Fruit fly (Drosophila melanogaster) whole organism, prepupa: ENCODE measurements around the gene ArfGAP1.
A peak's percentile ranks its signal among the peaks of the same experiment; 100 is the strongest.

Experiments used
- Blimp-1 ChIP-seq: fragments of 200-800 bp; sonication (Bioruptor generic); optimal IDR thresholded peaks from 3 replicates; lab custom pipeline; 2017; ENCODE audit warnings: missing biosample characterization, missing genetic modification characterization, mild to moderate bottlenecking, moderate library complexity, missing genetic modification reagents
- CG10631 ChIP-seq: fragments of 200-800 bp; sonication (Bioruptor generic); optimal IDR thresholded peaks from 2 replicates; lab custom pipeline; 2016; ENCODE audit warnings: missing biosample characterization, missing genetic modification characterization
- CG10669 ChIP-seq: fragments of 200-800 bp; sonication (Bioruptor generic); optimal IDR thresholded peaks from 3 replicates; lab custom pipeline; 2018; ENCODE audit warnings: missing biosample characterization, mild to moderate bottlenecking, missing genetic modification characterization, moderate library complexity
- CG11294 ChIP-seq: fragments of 200-800 bp; sonication (Bioruptor generic); IDR thresholded peaks from 2 replicates; pipeline ENCODE4 v1.3.6; 2022; ENCODE audit warnings: missing biosample characterization, missing genetic modification characterization
- CG11902 ChIP-seq: fragments of 200-800 bp; sonication (Bioruptor generic); optimal IDR thresholded peaks from 3 replicates; lab custom pipeline; 2016; ENCODE audit warnings: missing biosample characterization, missing genetic modification characterization
- CG15336 ChIP-seq: fragments of 200-800 bp; sonication (Bioruptor generic); IDR thresholded peaks from 2 replicates; pipeline ENCODE4 v1.3.6; 2022; ENCODE audit warnings: missing biosample characterization, missing genetic modification characterization
- CG1621 ChIP-seq: fragments of 200-800 bp; sonication (Bioruptor generic); optimal IDR thresholded peaks from 3 replicates; lab custom pipeline; 2018; ENCODE audit warnings: missing biosample characterization, mild to moderate bottlenecking, missing genetic modification characterization
- CG16779 ChIP-seq: fragments of 200-800 bp; sonication (Bioruptor generic); optimal IDR thresholded peaks from 3 replicates; lab custom pipeline; 2017; ENCODE audit warnings: missing biosample characterization, mild to moderate bottlenecking, missing genetic modification characterization
- CG3032 ChIP-seq: fragments of 200-800 bp; optimal IDR thresholded peaks from 2 replicates; lab custom pipeline; 2019; ENCODE audit warnings: missing biosample characterization, mild to moderate bottlenecking, missing genetic modification characterization, moderate library complexity
- CG31627 ChIP-seq: fragments of 200-800 bp; sonication (Bioruptor generic); optimal IDR thresholded peaks from 3 replicates; lab custom pipeline; 2016; ENCODE audit warnings: missing biosample characterization, missing genetic modification characterization
- CG32006 ChIP-seq: fragments of 200-800 bp; sonication (Bioruptor generic); optimal IDR thresholded peaks from 3 replicates; lab custom pipeline; 2017; ENCODE audit warnings: missing biosample characterization, mild to moderate bottlenecking, missing genetic modification characterization
- CG3919 ChIP-seq: fragments of 200-800 bp; sonication (Bioruptor generic); optimal IDR thresholded peaks from 3 replicates; lab custom pipeline; 2016; ENCODE audit warnings: missing biosample characterization, missing genetic modification characterization
- CG4318 ChIP-seq: fragments of 200-800 bp; sonication (Bioruptor generic); optimal IDR thresholded peaks from 3 replicates; lab custom pipeline; 2017; ENCODE audit warnings: missing biosample characterization, mild to moderate bottlenecking, missing genetic modification characterization
- CG6808 ChIP-seq: fragments of 200-800 bp; sonication (Bioruptor generic); optimal IDR thresholded peaks from 3 replicates; lab custom pipeline; 2017; ENCODE audit warnings: missing biosample characterization, missing genetic modification characterization, mild to moderate bottlenecking, moderate library complexity, missing genetic modification reagents
- CG7368 ChIP-seq: fragments of 200-800 bp; sonication (Bioruptor generic); optimal IDR thresholded peaks from 3 replicates; lab custom pipeline; 2016; ENCODE audit warnings: missing biosample characterization, missing genetic modification characterization
- CG8119 ChIP-seq: fragments of 200-800 bp; sonication (Bioruptor generic); IDR thresholded peaks from 3 replicates; pipeline ENCODE4 v1.3.6; 2022; ENCODE audit warnings: missing biosample characterization, missing genetic modification characterization
- Eip78C ChIP-seq: fragments of 200-800 bp; sonication (Bioruptor generic); peaks from one replicate; lab custom pipeline; 2016; ENCODE audit warnings: missing biosample characterization, missing genetic modification characterization
- Hr38 ChIP-seq: sonication (Bioruptor generic); optimal IDR thresholded peaks from 2 replicates; lab custom pipeline; 2016; ENCODE audit warnings: missing biosample characterization, missing genetic modification characterization
- Hr4 ChIP-seq: fragments of 200-800 bp; sonication (Bioruptor generic); optimal IDR thresholded peaks from 3 replicates; lab custom pipeline; 2016; ENCODE audit warnings: missing biosample characterization, missing genetic modification characterization
- Met ChIP-seq: fragments of 200-800 bp; sonication (Bioruptor generic); optimal IDR thresholded peaks from 3 replicates; lab custom pipeline; 2016; ENCODE audit warnings: missing biosample characterization, missing genetic modification characterization
- OdsH ChIP-seq: fragments of 200-800 bp; sonication (Bioruptor generic); optimal IDR thresholded peaks from 3 replicates; lab custom pipeline; 2016; ENCODE audit warnings: missing biosample characterization, missing genetic modification characterization
- Smox ChIP-seq: fragments of 200-800 bp; sonication (Bioruptor generic); optimal IDR thresholded peaks from 3 replicates; lab custom pipeline; 2016; ENCODE audit warnings: missing biosample characterization, missing genetic modification characterization
- Sox15 ChIP-seq: fragments of 200-800 bp; sonication (Bioruptor generic); optimal IDR thresholded peaks from 3 replicates; lab custom pipeline; 2016; ENCODE audit warnings: missing biosample characterization, missing genetic modification characterization
- achi ChIP-seq: fragments of 200-800 bp; sonication (Bioruptor generic); optimal IDR thresholded peaks from 3 replicates; lab custom pipeline; 2016; ENCODE audit warnings: missing biosample characterization, missing genetic modification characterization
- dsx ChIP-seq: fragments of 200-800 bp; optimal IDR thresholded peaks from 3 replicates; lab custom pipeline; 2019; ENCODE audit warnings: missing biosample characterization, mild to moderate bottlenecking, missing genetic modification characterization, moderate library complexity; ENCODE audit not compliant: poor library complexity, severe bottlenecking
- esn ChIP-seq: fragments of 200-800 bp; sonication (Bioruptor generic); optimal IDR thresholded peaks from 2 replicates; lab custom pipeline; 2016; ENCODE audit warnings: missing biosample characterization, mild to moderate bottlenecking, missing genetic modification characterization, moderate library complexity
- fd59A ChIP-seq: fragments of 200-800 bp; sonication (Bioruptor generic); optimal IDR thresholded peaks from 2 replicates; lab custom pipeline; 2017; ENCODE audit warnings: missing biosample characterization, mild to moderate bottlenecking, missing genetic modification characterization, missing genetic modification reagents
- fd85E ChIP-seq: fragments of 200-800 bp; sonication (Bioruptor generic); optimal IDR thresholded peaks from 3 replicates; lab custom pipeline; 2016; ENCODE audit warnings: missing biosample characterization, missing genetic modification characterization
- lz ChIP-seq: fragments of 200-800 bp; sonication (Bioruptor generic); optimal IDR thresholded peaks from 3 replicates; lab custom pipeline; 2016; ENCODE audit warnings: missing biosample characterization, missing genetic modification characterization
- net ChIP-seq: fragments of 200-800 bp; sonication (Bioruptor generic); optimal IDR thresholded peaks from 3 replicates; lab custom pipeline; 2016; ENCODE audit warnings: missing biosample characterization, missing genetic modification characterization
- spab ChIP-seq: fragments of 200-800 bp; sonication (Bioruptor generic); optimal IDR thresholded peaks from 2 replicates; lab custom pipeline; 2017; ENCODE audit warnings: missing biosample characterization, mild to moderate bottlenecking, missing genetic modification characterization, missing genetic modification reagents
- ss ChIP-seq, 2 experiments: fragments of 200-800 bp; sonication (Bioruptor generic); optimal IDR thresholded peaks; 2 replicates in 1 of 2; 3 replicates in 1 of 2; lab custom pipeline; 2017 to 2018; ENCODE audit warnings: mild to moderate bottlenecking in 2 of 2, missing biosample characterization in 2 of 2, missing genetic modification characterization in 2 of 2, moderate library complexity in 1 of 2
- svp ChIP-seq: fragments of 200-800 bp; sonication (Bioruptor generic); peaks from one replicate; lab custom pipeline; 2016; ENCODE audit warnings: missing biosample characterization, missing genetic modification characterization

The ArfGAP1 gene

DNA sequence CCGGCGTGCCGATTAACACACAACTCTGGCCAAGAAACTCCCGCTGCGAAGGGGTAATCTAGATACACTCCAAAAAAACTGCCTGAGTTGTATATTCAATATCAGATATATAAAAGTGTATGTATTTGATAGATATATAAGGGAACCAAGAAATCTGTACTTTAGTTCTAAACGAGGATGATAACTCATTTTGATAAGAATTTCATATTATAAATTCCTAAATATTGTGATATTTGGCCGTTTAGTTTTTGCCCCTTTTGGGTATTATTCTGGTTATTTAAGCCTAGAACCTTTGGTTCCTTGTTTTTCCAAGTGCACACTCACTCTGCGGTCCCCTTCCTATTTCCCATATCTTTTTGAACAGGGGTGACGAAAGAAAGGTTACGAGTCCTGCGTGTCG is 36.1 kb upstream of the ArfGAP1 start:
- TF ChIP-seq Eip78C (GFP tag; lab: Kevin White, UChicago) (peak; percentile 45), net (GFP tag; lab: Kevin White, UChicago) (no peak)

dm6 chr3L:12447501-12447900 is 30.1 kb upstream of the ArfGAP1 start:
- TF ChIP-seq CG3919, result peak; percentile 7
- no peak for TF ChIP-seq achi (GFP tag; lab: Kevin White, UChicago)
- peak; percentile 68 for TF ChIP-seq Eip78C (GFP tag; lab: Kevin White, UChicago)
- peak; percentile 3 for TF ChIP-seq CG4318 (GFP tag; lab: Kevin White, UChicago)
- peak; percentile 6 for TF ChIP-seq Met (GFP tag; lab: Kevin White, UChicago)
- peak; percentile 52 for TF ChIP-seq CG32006
- TF ChIP-seq Blimp-1 (GFP tag; lab: Kevin White, UChicago), result no peak
- peak; percentile 40; the same call in 1 of the 3 replicates for TF ChIP-seq CG8119 (GFP tag; lab: Robert Waterston, UW)
- TF ChIP-seq net (GFP tag; lab: Kevin White, UChicago), result no peak
- peak; percentile 15 for TF ChIP-seq svp (GFP tag; lab: Kevin White, UChicago)
- TF ChIP-seq Smox (GFP tag; lab: Kevin White, UChicago), result peak; percentile 10
- no peak for TF ChIP-seq CG11294 (GFP tag; lab: Robert Waterston, UW)
- TF ChIP-seq CG3032, result peak; percentile 1
- no peak for TF ChIP-seq CG11902 (GFP tag; lab: Kevin White, UChicago)
- peak; percentile 17 for TF ChIP-seq Hr4 (GFP tag; lab: Kevin White, UChicago)
- no peak for TF ChIP-seq CG31627 (GFP tag; lab: Kevin White, UChicago)
- peak; percentile 51; the same call in 1 of the 2 replicates for TF ChIP-seq CG15336 (GFP tag; lab: Robert Waterston, UW)
- no peak for TF ChIP-seq CG10669 (GFP tag; lab: Kevin White, UChicago)
- TF ChIP-seq OdsH, result peak; percentile 17
- TF ChIP-seq CG16779 (tag; lab: Kevin White, UChicago), result no peak
- no peak for TF ChIP-seq CG1621 (tag; lab: Kevin White, UChicago)

dm6 chr3L:12447081-12447480 is 29.7 kb upstream of the ArfGAP1 start:
- no peak for TF ChIP-seq lz (GFP tag; lab: Kevin White, UChicago)
- no peak for TF ChIP-seq CG10631 (GFP tag; lab: Kevin White, UChicago)
- no peak for TF ChIP-seq spab (GFP tag; lab: Kevin White, UChicago)
- TF ChIP-seq CG11902 (GFP tag; lab: Kevin White, UChicago), result no peak
- no peak for TF ChIP-seq CG15336 (GFP tag; lab: Robert Waterston, UW)
- TF ChIP-seq Sox15 (GFP tag; lab: Kevin White, UChicago), result no peak
- no peak for TF ChIP-seq CG8119 (GFP tag; lab: Robert Waterston, UW)

dm6 chr3L:12444040-12444439 is 26.7 kb upstream of the ArfGAP1 start:
- peak; percentile 6 for TF ChIP-seq CG3919
- TF ChIP-seq fd85E (GFP tag; lab: Kevin White, UChicago), result no peak
- TF ChIP-seq Hr4 (GFP tag; lab: Kevin White, UChicago), result no peak
- TF ChIP-seq CG16779 (tag; lab: Kevin White, UChicago), result no peak
- peak; percentile 11 for TF ChIP-seq CG3032
- no peak for TF ChIP-seq ss (GFP tag; optimal IDR thresholded peaks at IDR 0.05; lab: Kevin White, UChicago)
- no peak for TF ChIP-seq CG4318 (GFP tag; lab: Kevin White, UChicago)
- TF ChIP-seq dsx, result no peak
- TF ChIP-seq CG10669 (GFP tag; lab: Kevin White, UChicago), result peak; percentile 13
- TF ChIP-seq fd59A (GFP tag; lab: Kevin White, UChicago), result no peak
- TF ChIP-seq CG6808, result no peak
- no peak for TF ChIP-seq Hr38
- TF ChIP-seq Blimp-1 (GFP tag; lab: Kevin White, UChicago), result no peak
- no peak for TF ChIP-seq lz (GFP tag; lab: Kevin White, UChicago)
- TF ChIP-seq CG32006, result no peak
- peak; percentile 28 for TF ChIP-seq svp (GFP tag; lab: Kevin White, UChicago)
- TF ChIP-seq esn (GFP tag; lab: Kevin White, UChicago), result peak; percentile 4
- peak; percentile 68 for TF ChIP-seq Eip78C (GFP tag; lab: Kevin White, UChicago)
- peak; percentile 12 for TF ChIP-seq Met (GFP tag; lab: Kevin White, UChicago)
- no peak for TF ChIP-seq CG7368 (GFP tag; lab: Kevin White, UChicago)
